Worm (Caenorhabditis elegans) whole organism, early embryonic: ENCODE results near the gene C07G1.15.

ENCODE experiments used
- ama-1 ChIP-seq: fragments of 150-350 bp; optimal IDR thresholded peaks from 2 replicates; lab custom pipeline; 2014
- pes-1 ChIP-seq: fragments of 200-800 bp; sonication (Bioruptor generic); IDR thresholded peaks from 2 replicates; pipeline ENCODE4 v1.3.6; 2022; ENCODE audit warnings: missing genetic modification reagents, missing genetic modification characterization, missing compliant biosample characterization
- tbx-37 ChIP-seq: fragments of 200-800 bp; sonication (Bioruptor generic); conservative IDR thresholded peaks from 2 replicates; pipeline ENCODE4 v1.3.6; 2022; ENCODE audit warnings: missing genetic modification reagents, missing genetic modification characterization, missing compliant biosample characterization

DNA sequence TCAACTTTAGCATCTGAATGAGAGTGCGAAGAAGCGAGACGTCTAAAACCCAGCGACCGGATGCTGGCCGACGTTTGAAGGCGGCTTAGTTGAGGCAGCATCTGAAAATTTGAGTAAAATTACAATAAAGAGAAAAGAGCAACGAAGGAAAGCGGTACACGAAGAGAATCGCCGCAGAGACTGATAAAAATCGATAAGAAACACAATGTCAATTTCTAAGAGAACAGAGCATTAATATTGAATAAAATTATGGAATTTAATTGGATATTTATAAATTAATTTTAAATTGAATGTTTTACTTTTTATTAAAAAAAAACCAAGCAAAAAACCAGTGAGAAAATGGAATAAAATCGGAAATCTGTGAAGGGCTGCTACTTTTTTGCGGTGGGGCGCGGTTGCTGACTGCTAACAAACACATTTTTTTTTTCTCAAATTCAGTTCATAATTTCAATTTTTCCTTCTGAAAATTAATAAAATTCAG, 39.6 kb upstream of the C07G1.15 start, which contains the start of the genes ndub-11 and moc-3:
- TF ChIP-seq ama-1 (no peak), tbx-37 (GFP tag; lab: Robert Waterston, UW) (no peak), pes-1 (no peak)
